Fruit fly (Drosophila melanogaster) whole organism, embryonic: ENCODE data around the gene CG12347.

ENCODE experiments used
- ATbp ChIP-seq: fragments of 200-800 bp; sonication (Bioruptor generic); optimal IDR thresholded peaks from 2 replicates; lab custom pipeline; 2017; ENCODE audit warnings: missing biosample characterization, mild to moderate bottlenecking, missing genetic modification characterization, missing genetic modification reagents
- Aef1 ChIP-seq: fragments of 200-800 bp; sonication (Bioruptor generic); IDR thresholded peaks from 3 replicates; pipeline ENCODE4 v1.3.6; 2022; ENCODE audit warnings: missing biosample characterization, missing genetic modification characterization
- Antp ChIP-seq: fragments of 200-800 bp; sonication (Bioruptor generic); optimal IDR thresholded peaks from 3 replicates; lab custom pipeline; 2016; ENCODE audit warnings: missing biosample characterization, missing genetic modification characterization
- B-H2 ChIP-seq: fragments of 200-800 bp; sonication (Bioruptor generic); optimal IDR thresholded peaks from 2 replicates; lab custom pipeline; 2018; ENCODE audit warnings: missing biosample characterization, mild to moderate bottlenecking, missing genetic modification characterization
- Bgb ChIP-seq: fragments of 200-800 bp; sonication (Bioruptor generic); IDR thresholded peaks from 2 replicates; pipeline ENCODE4 v1.3.6; 2022; ENCODE audit warnings: missing biosample characterization, missing genetic modification characterization; ENCODE audit not compliant: partially characterized antibody
- Bteb2 ChIP-seq: fragments of 200-800 bp; sonication (Bioruptor generic); optimal IDR thresholded peaks from 2 replicates; lab custom pipeline; 2016; ENCODE audit warnings: missing biosample characterization, missing genetic modification characterization
- CG10366 ChIP-seq: fragments of 200-800 bp; sonication (Bioruptor generic); IDR thresholded peaks from 2 replicates; pipeline ENCODE4 v1.3.6; 2022; ENCODE audit warnings: missing biosample characterization, missing genetic modification characterization
- CG10979 ChIP-seq: fragments of 200-800 bp; sonication (Bioruptor generic); optimal IDR thresholded peaks from 2 replicates; lab custom pipeline; 2018; ENCODE audit warnings: missing biosample characterization, mild to moderate bottlenecking, missing genetic modification characterization, moderate library complexity
- CG11560 ChIP-seq: fragments of 200-800 bp; sonication (Bioruptor generic); IDR thresholded peaks from 3 replicates; pipeline ENCODE4 v1.3.6; 2022; ENCODE audit warnings: missing biosample characterization, missing genetic modification characterization
- CG11696 ChIP-seq: fragments of 200-800 bp; sonication (Bioruptor generic); IDR thresholded peaks from 2 replicates; pipeline ENCODE4 v1.3.6; 2022; ENCODE audit warnings: missing biosample characterization, missing genetic modification characterization
- CG12744 ChIP-seq: fragments of 200-800 bp; sonication (Bioruptor generic); optimal IDR thresholded peaks from 2 replicates; lab custom pipeline; 2016; ENCODE audit warnings: missing biosample characterization, missing genetic modification characterization
- CG13894 ChIP-seq: fragments of 200-800 bp; sonication (Bioruptor generic); optimal IDR thresholded peaks from 3 replicates; lab custom pipeline; 2018; ENCODE audit warnings: missing biosample characterization, mild to moderate bottlenecking, missing genetic modification characterization, moderate library complexity
- CG14014 ChIP-seq: fragments of 200-800 bp; sonication (Bioruptor generic); IDR thresholded peaks from 2 replicates; pipeline ENCODE4 v1.3.6; 2022; ENCODE audit warnings: missing biosample characterization, missing genetic modification characterization
- CG17385 ChIP-seq: fragments of 200-800 bp; sonication (Bioruptor generic); optimal IDR thresholded peaks from 3 replicates; lab custom pipeline; 2018; ENCODE audit warnings: missing biosample characterization, mild to moderate bottlenecking, missing genetic modification characterization
- CG17568 ChIP-seq: fragments of 200-800 bp; sonication (Bioruptor generic); optimal IDR thresholded peaks from 2 replicates; lab custom pipeline; 2018; ENCODE audit warnings: missing biosample characterization, mild to moderate bottlenecking, missing genetic modification characterization, moderate library complexity
- CG1832 ChIP-seq: fragments of 200-800 bp; sonication (Bioruptor generic); optimal IDR thresholded peaks from 2 replicates; lab custom pipeline; 2017; ENCODE audit warnings: missing biosample characterization, mild to moderate bottlenecking, missing genetic modification characterization, inconsistent platforms
- CG31365 ChIP-seq: fragments of 200-800 bp; sonication (Bioruptor generic); optimal IDR thresholded peaks from 2 replicates; lab custom pipeline; 2018; ENCODE audit warnings: missing biosample characterization, mild to moderate bottlenecking, missing genetic modification characterization
- CG5245 ChIP-seq: fragments of 200-800 bp; sonication (Bioruptor generic); optimal IDR thresholded peaks from 3 replicates; lab custom pipeline; 2016; ENCODE audit warnings: missing biosample characterization, missing genetic modification characterization
- CG5953 ChIP-seq: fragments of 200-800 bp; sonication (Bioruptor generic); IDR thresholded peaks from 2 replicates; pipeline ENCODE4 v1.3.6; 2022; ENCODE audit warnings: missing biosample characterization, missing genetic modification characterization
- CG6689 ChIP-seq: fragments of 200-800 bp; sonication (Bioruptor generic); IDR thresholded peaks from 2 replicates; pipeline ENCODE4 v1.3.6; 2022; ENCODE audit warnings: missing biosample characterization, missing genetic modification characterization
- CG7271 ChIP-seq: fragments of 200-800 bp; sonication (Bioruptor generic); optimal IDR thresholded peaks from 2 replicates; lab custom pipeline; 2018; ENCODE audit warnings: missing biosample characterization, mild to moderate bottlenecking, missing genetic modification characterization, moderate library complexity
- CG7556 ChIP-seq: fragments of 200-800 bp; sonication (Bioruptor generic); optimal IDR thresholded peaks from 2 replicates; lab custom pipeline; 2017; ENCODE audit warnings: missing biosample characterization, mild to moderate bottlenecking, missing genetic modification characterization
- CG7745 ChIP-seq: fragments of 200-800 bp; sonication (Bioruptor generic); optimal IDR thresholded peaks from 2 replicates; lab custom pipeline; 2018; ENCODE audit warnings: missing biosample characterization, mild to moderate bottlenecking, missing genetic modification characterization, moderate library complexity
- Chrac-16 ChIP-seq: fragments of 200-800 bp; sonication (Bioruptor generic); optimal IDR thresholded peaks from 3 replicates; lab custom pipeline; 2016; ENCODE audit warnings: missing biosample characterization, missing genetic modification characterization
- D19B ChIP-seq: fragments of 200-800 bp; sonication (Bioruptor generic); optimal IDR thresholded peaks from 2 replicates; lab custom pipeline; 2017; ENCODE audit warnings: missing biosample characterization, mild to moderate bottlenecking, missing genetic modification characterization
- Deaf1 ChIP-seq: fragments of 200-800 bp; optimal IDR thresholded peaks from 3 replicates; lab custom pipeline; 2019; ENCODE audit warnings: missing biosample characterization, mild to moderate bottlenecking, missing genetic modification characterization, moderate library complexity
- Drgx ChIP-seq: fragments of 200-800 bp; sonication (Bioruptor generic); IDR thresholded peaks from 2 replicates; pipeline ENCODE4 v1.3.6; 2022; ENCODE audit warnings: missing biosample characterization, missing genetic modification characterization
- H15 ChIP-seq: fragments of 200-800 bp; sonication (Bioruptor generic); IDR thresholded peaks from 3 replicates; pipeline ENCODE4 v1.3.6; 2022; ENCODE audit warnings: missing biosample characterization, missing genetic modification characterization
- H2.0 ChIP-seq: fragments of 200-800 bp; sonication (Bioruptor generic); IDR thresholded peaks from 2 replicates; pipeline ENCODE4 v1.3.6; 2022; ENCODE audit warnings: missing biosample characterization, missing genetic modification characterization
- Lhr ChIP-seq: fragments of 200-800 bp; sonication (Bioruptor generic); optimal IDR thresholded peaks from 3 replicates; lab custom pipeline; 2017; ENCODE audit warnings: mild to moderate bottlenecking, missing biosample characterization, missing genetic modification reagents, missing genetic modification characterization
- MBD-R2 ChIP-seq: fragments of 200-800 bp; sonication (Bioruptor generic); IDR thresholded peaks from 2 replicates; pipeline ENCODE4 v1.3.6; 2022; ENCODE audit warnings: missing biosample characterization, missing genetic modification characterization
- Meics ChIP-seq: fragments of 200-800 bp; sonication (Bioruptor generic); optimal IDR thresholded peaks from 2 replicates; lab custom pipeline; 2017; ENCODE audit warnings: missing biosample characterization, mild to moderate bottlenecking, missing genetic modification characterization
- NC2α ChIP-seq: fragments of 200-800 bp; sonication (Bioruptor generic); optimal IDR thresholded peaks from 2 replicates; lab custom pipeline; 2016; ENCODE audit warnings: missing biosample characterization, missing genetic modification characterization
- Oli ChIP-seq: fragments of 200-800 bp; sonication (Bioruptor generic); optimal IDR thresholded peaks from 2 replicates; lab custom pipeline; 2018; ENCODE audit warnings: missing biosample characterization, mild to moderate bottlenecking, missing genetic modification characterization, moderate library complexity
- Rfx ChIP-seq: fragments of 200-800 bp; sonication (Bioruptor generic); IDR thresholded peaks from 2 replicates; pipeline ENCODE4 v1.3.6; 2022; ENCODE audit warnings: missing biosample characterization, missing genetic modification characterization
- Side ChIP-seq: fragments of 200-800 bp; sonication (Bioruptor generic); optimal IDR thresholded peaks from 2 replicates; lab custom pipeline; 2016; ENCODE audit warnings: missing biosample characterization, missing genetic modification characterization
- Stat92E ChIP-seq, 3 experiments: fragments of >200 bp in 2 of 3; fragments of 200-800 bp in 1 of 3; sonication (Bioruptor generic) in 1 of 3; optimal IDR thresholded peaks; 2 replicates each; lab custom pipeline; 2017 to 2019; ENCODE audit warnings: missing biosample characterization in 3 of 3, missing genetic modification characterization in 3 of 3, mild to moderate bottlenecking in 1 of 3, moderate library complexity in 1 of 3
- ab ChIP-seq: fragments of 200-800 bp; sonication (Bioruptor generic); optimal IDR thresholded peaks from 2 replicates; lab custom pipeline; 2016; ENCODE audit warnings: missing biosample characterization, missing genetic modification characterization
- ara ChIP-seq: fragments of 200-800 bp; sonication (Bioruptor generic); IDR thresholded peaks from 2 replicates; pipeline ENCODE4 v1.3.6; 2022; ENCODE audit warnings: missing biosample characterization, missing genetic modification characterization
- bab2 ChIP-seq: fragments of 200-800 bp; sonication (Bioruptor generic); optimal IDR thresholded peaks from 2 replicates; lab custom pipeline; 2016; ENCODE audit warnings: missing biosample characterization, missing genetic modification characterization
- bowl ChIP-seq: fragments of 200-800 bp; sonication (Bioruptor generic); IDR thresholded peaks from 2 replicates; pipeline ENCODE4 v1.3.6; 2022; ENCODE audit warnings: missing biosample characterization, missing genetic modification characterization
- crol ChIP-seq: fragments of 200-800 bp; sonication (Bioruptor generic); IDR thresholded peaks from 2 replicates; pipeline ENCODE4 v1.3.6; 2022; ENCODE audit warnings: missing biosample characterization, missing genetic modification characterization
- esg ChIP-seq: fragments of 200-800 bp; sonication (Bioruptor generic); conservative IDR thresholded peaks from 2 replicates; pipeline ENCODE4 v1.3.6; 2022; ENCODE audit warnings: missing biosample characterization, missing genetic modification characterization
- ewg ChIP-seq: fragments of 200-800 bp; sonication (Bioruptor generic); optimal IDR thresholded peaks from 3 replicates; lab custom pipeline; 2017; ENCODE audit warnings: mild to moderate bottlenecking, missing biosample characterization, missing genetic modification reagents, missing genetic modification characterization
- grau ChIP-seq: fragments of 200-800 bp; optimal IDR thresholded peaks from 3 replicates; lab custom pipeline; 2019; ENCODE audit warnings: missing biosample characterization, mild to moderate bottlenecking, missing genetic modification characterization, moderate library complexity
- mirr ChIP-seq: fragments of 200-800 bp; sonication (Bioruptor generic); optimal IDR thresholded peaks from 3 replicates; lab custom pipeline; 2018; ENCODE audit warnings: missing biosample characterization, mild to moderate bottlenecking, missing genetic modification characterization
- scrt ChIP-seq: fragments of 200-800 bp; sonication (Bioruptor generic); optimal IDR thresholded peaks from 2 replicates; lab custom pipeline; 2018; ENCODE audit warnings: missing biosample characterization, mild to moderate bottlenecking, missing genetic modification characterization, moderate library complexity
- sd ChIP-seq: fragments of 200-800 bp; sonication (Bioruptor generic); optimal IDR thresholded peaks from 3 replicates; lab custom pipeline; 2018; ENCODE audit warnings: missing biosample characterization, mild to moderate bottlenecking, missing genetic modification characterization, moderate library complexity
- zfh1 ChIP-seq: fragments of 200-800 bp; sonication (Bioruptor generic); IDR thresholded peaks from 3 replicates; pipeline ENCODE4 v1.3.6; 2022; ENCODE audit warnings: missing biosample characterization, missing genetic modification characterization
- zfh2 ChIP-seq: fragments of 200-800 bp; sonication (Bioruptor generic); optimal IDR thresholded peaks from 2 replicates; lab custom pipeline; 2016; ENCODE audit warnings: missing biosample characterization, missing genetic modification characterization

The CG12347 gene

DNA sequence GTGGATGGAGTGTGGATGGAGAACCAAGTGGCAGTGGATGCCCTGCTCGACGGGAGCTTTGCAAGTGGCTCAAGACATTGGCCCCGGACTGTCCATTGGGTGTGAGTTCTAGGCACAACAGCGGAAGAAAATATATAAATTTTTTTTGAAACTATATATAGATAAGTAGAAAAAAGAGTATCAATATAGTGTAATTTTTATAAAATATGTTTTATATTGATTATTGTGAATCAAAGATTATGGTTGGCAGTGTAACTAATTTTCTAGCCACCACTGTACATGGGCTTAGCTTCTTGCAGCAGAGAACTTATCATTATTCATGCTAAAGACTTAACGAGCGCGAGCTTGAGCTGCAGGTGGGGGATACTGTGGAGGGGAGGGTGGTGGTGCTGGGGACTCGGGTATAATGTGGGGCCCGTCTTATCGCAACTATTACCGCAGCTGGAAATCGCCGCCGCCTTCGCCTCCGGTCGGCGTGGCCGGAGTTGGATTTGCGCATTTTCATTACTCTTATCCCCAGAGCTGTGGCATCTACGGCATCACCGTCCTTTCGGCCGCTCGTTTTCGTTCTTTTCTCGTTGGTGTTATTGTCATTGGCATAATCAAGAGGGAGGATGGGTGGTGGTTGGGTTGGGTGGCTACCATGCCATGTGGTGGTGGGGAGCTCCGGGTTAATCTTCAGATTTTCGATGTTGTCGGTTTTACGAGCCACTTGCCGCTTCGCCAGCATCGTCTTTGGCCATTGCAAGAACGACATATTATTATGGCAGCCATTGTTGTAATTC lies 44.2 kb upstream of the CG12347 start (continued):
- TF ChIP-seq Deaf1 (tag; lab: Kevin White, UChicago) = peak; percentile 65
- TF ChIP-seq grau (tag; lab: Kevin White, UChicago) = peak; percentile 38
- no peak for TF ChIP-seq ab (GFP tag; lab: Kevin White, UChicago)
- no peak for TF ChIP-seq CG10979
- no peak for TF ChIP-seq H2.0 (GFP tag; lab: Robert Waterston, UW)
- no peak for TF ChIP-seq Drgx (GFP tag; lab: Robert Waterston, UW)
- TF ChIP-seq ewg (GFP tag; lab: Kevin White, UChicago) = no peak
- no peak for TF ChIP-seq Bteb2 (GFP tag; lab: Kevin White, UChicago)
- peak; percentile 48 for TF ChIP-seq CG7556 (GFP tag; lab: Kevin White, UChicago)
- TF ChIP-seq CG1832 (GFP tag; lab: Kevin White, UChicago) = no peak
- no peak for TF ChIP-seq D19B
- TF ChIP-seq CG11560 (tag; lab: Robert Waterston, UW) = no peak
- TF ChIP-seq Rfx = peak; percentile 33; the same call in 1 of the 2 replicates
- TF ChIP-seq Chrac-16 = no peak
- TF ChIP-seq crol = peak; percentile 54
- TF ChIP-seq Stat92E (GFP tag; optimal IDR thresholded peaks at IDR 0.05; lab: Kevin White, UChicago) = no peak
- TF ChIP-seq Meics (GFP tag; lab: Kevin White, UChicago) = peak; percentile 42
- TF ChIP-seq CG11696 = peak; percentile 55
- no peak for TF ChIP-seq CG17568 (GFP tag; lab: Kevin White, UChicago)
- no peak for TF ChIP-seq CG5245
- TF ChIP-seq CG5953 = no peak
- TF ChIP-seq CG7271 = no peak
- TF ChIP-seq Bgb (GFP tag; lab: Robert Waterston, UW) = no peak
- no peak for TF ChIP-seq bowl (GFP tag; lab: Robert Waterston, UW)
- TF ChIP-seq zfh1 (GFP tag; lab: Robert Waterston, UW) = no peak
- peak; percentile 15; the same call in 1 of the 2 replicates for TF ChIP-seq esg (GFP tag; lab: Robert Waterston, UW)
- TF ChIP-seq mirr (GFP tag; lab: Kevin White, UChicago) = no peak
- TF ChIP-seq zfh2 = no peak
- peak; percentile 7 for TF ChIP-seq ATbp
- TF ChIP-seq bab2 = no peak
- TF ChIP-seq sd (tag; lab: Kevin White, UChicago) = no peak
- peak; percentile 10 for TF ChIP-seq CG17385
- TF ChIP-seq CG14014 (GFP tag; lab: Robert Waterston, UW) = 0 out of 2 replicates have a peak, but pooled peaks have one; percentile 26
- no peak for TF ChIP-seq CG10366
- TF ChIP-seq CG7745 (tag; lab: Kevin White, UChicago) = no peak
- no peak for TF ChIP-seq MBD-R2 (GFP tag; lab: Robert Waterston, UW)
- no peak for TF ChIP-seq Aef1
- TF ChIP-seq scrt (GFP tag; lab: Kevin White, UChicago) = peak; percentile 76
- TF ChIP-seq Lhr (GFP tag; lab: Kevin White, UChicago) = no peak
- no peak for TF ChIP-seq CG31365 (tag; lab: Kevin White, UChicago)
- TF ChIP-seq CG13894 = peak; percentile 26
- TF ChIP-seq H15 (GFP tag; lab: Robert Waterston, UW) = no peak
- TF ChIP-seq ara (GFP tag; lab: Robert Waterston, UW) = 0 out of 2 replicates have a peak, but pooled peaks have one; percentile 2
- no peak for TF ChIP-seq B-H2 (GFP tag; lab: Kevin White, UChicago)
- TF ChIP-seq Side = no peak
- TF ChIP-seq Antp = no peak
- no peak for TF ChIP-seq NC2α (GFP tag; lab: Kevin White, UChicago)
- peak; percentile 18 for TF ChIP-seq Oli (tag; lab: Kevin White, UChicago)
- 0 out of 2 replicates have a peak, but pooled peaks have one; percentile 9 for TF ChIP-seq CG6689 (GFP tag; lab: Robert Waterston, UW)
- TF ChIP-seq CG12744 (GFP tag; lab: Kevin White, UChicago) = no peak
